1 fruit fly cellular context compared by ENCODE assay signal in the genomic region with DNA sequence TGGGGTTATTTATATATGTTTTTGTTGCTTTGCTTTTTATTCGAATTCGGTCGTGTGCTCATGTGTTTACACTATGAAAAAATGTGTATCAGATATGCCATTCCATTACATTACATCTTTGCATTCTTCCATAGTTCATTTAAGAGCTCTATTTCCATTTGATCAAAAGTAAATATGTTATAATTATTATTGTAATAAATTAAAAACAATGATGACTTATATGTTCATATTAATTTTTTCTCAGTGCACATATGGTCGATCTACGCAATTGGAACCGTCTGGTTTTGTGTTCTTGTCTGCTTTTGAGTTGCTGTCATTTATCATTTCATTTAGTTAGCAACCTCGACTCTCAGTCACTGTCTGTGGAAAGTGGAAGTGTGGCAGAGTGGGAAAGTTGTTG.
TF ChIP-seq lines count a peak whose summit lies in the region.

No protein-coding gene starts in this region.

TF ChIP-seq in whole organism, embryonic, 481 proteins besides CTCF, POLR2A, EP300 and RAD21 (continued from another document and continues in another):
- TF ChIP-seq dimm (GFP tag; IDR thresholded peaks at IDR 0.05; lab: Robert Waterston, UW) (no peak), org-1 (GFP tag; optimal IDR thresholded peaks at IDR 0.05; lab: Kevin White, UChicago) (peak; percentile 78), CG14050 (GFP tag; IDR thresholded peaks at IDR 0.05; lab: Robert Waterston, UW) (peak; percentile 68), CG17829 (tag; optimal IDR thresholded peaks at IDR 0.05; lab: Kevin White, UChicago) (peak; percentile 97), exex (tag; optimal IDR thresholded peaks at IDR 0.05; lab: Kevin White, UChicago) (no peak), CG1792 (GFP tag; optimal IDR thresholded peaks at IDR 0.05; lab: Kevin White, UChicago) (peak; percentile 26), Elba2 (GFP tag; optimal IDR thresholded peaks at IDR 0.05; lab: Kevin White, UChicago) (no peak), Stat92E (GFP tag; optimal IDR thresholded peaks at IDR 0.05; lab: Kevin White, UChicago) (peak in 1 of 3 experiments; percentile 98), CG12659 (GFP tag; optimal IDR thresholded peaks at IDR 0.05; lab: Kevin White, UChicago) (peak; percentile 82), Bteb2 (GFP tag; optimal IDR thresholded peaks at IDR 0.05; lab: Kevin White, UChicago) (no peak), grn (GFP tag; optimal IDR thresholded peaks at IDR 0.05; lab: Kevin White, UChicago) (peak; percentile 37), CG18011 (GFP tag; optimal IDR thresholded peaks at IDR 0.05; lab: Kevin White, UChicago) (no peak), CG7987 (GFP tag; optimal IDR thresholded peaks at IDR 0.05; lab: Kevin White, UChicago) (no peak), lov (optimal IDR thresholded peaks at IDR 0.05; lab: Kevin White, UChicago) (no peak), lov (GFP tag; IDR thresholded peaks at IDR 0.05; lab: Robert Waterston, UW) (peak; percentile 87), nmo (GFP tag; optimal IDR thresholded peaks at IDR 0.05; lab: Kevin White, UChicago) (peak; percentile 97), CG2129 (GFP tag; IDR thresholded peaks at IDR 0.05; lab: Robert Waterston, UW; ENCODE audit: partially characterized antibody) (no peak), ara (GFP tag; IDR thresholded peaks at IDR 0.05; lab: Robert Waterston, UW) (peak; percentile 94), nerfin-1 (tag; optimal IDR thresholded peaks at IDR 0.05; lab: Kevin White, UChicago) (peak; percentile 88), Ptx1 (GFP tag; IDR thresholded peaks at IDR 0.05; lab: Robert Waterston, UW) (peak; percentile 94), Atf6 (GFP tag; IDR thresholded peaks at IDR 0.05; lab: Robert Waterston, UW) (peak; percentile 92; the same call in 1 of the 2 replicates), stwl (tag; optimal IDR thresholded peaks at IDR 0.05; lab: Kevin White, UChicago) (peak; percentile 63), salm (tag; optimal IDR thresholded peaks at IDR 0.05; lab: Kevin White, UChicago) (peak; percentile 86), pnt (GFP tag; optimal IDR thresholded peaks at IDR 0.05; lab: Kevin White, UChicago) (peak; percentile 53), fu2 (GFP tag; optimal IDR thresholded peaks at IDR 0.05; lab: Kevin White, UChicago) (no peak), usp (GFP tag; optimal IDR thresholded peaks at IDR 0.05; lab: Kevin White, UChicago) (no peak), slp2 (GFP tag; optimal IDR thresholded peaks at IDR 0.05; lab: Kevin White, UChicago) (peak; percentile 55), CG17912 (GFP tag; optimal IDR thresholded peaks at IDR 0.05; lab: Kevin White, UChicago) (no peak), HHEX (GFP tag; optimal IDR thresholded peaks at IDR 0.05; lab: Kevin White, UChicago) (peak; percentile 86), lmd (GFP tag; IDR thresholded peaks at IDR 0.05; lab: Robert Waterston, UW) (peak; percentile 90), CG10267 (tag; optimal IDR thresholded peaks at IDR 0.05; lab: Kevin White, UChicago) (peak; percentile 91), Taf1 (GFP tag; IDR thresholded peaks at IDR 0.05; lab: Robert Waterston, UW) (peak; percentile 70), Vsx1 (GFP tag; optimal IDR thresholded peaks at IDR 0.05; lab: Kevin White, UChicago) (peak; percentile 76), odd (GFP tag; optimal IDR thresholded peaks at IDR 0.05; lab: Kevin White, UChicago) (peak; percentile 80), jumu (GFP tag; optimal IDR thresholded peaks at IDR 0.05; lab: Kevin White, UChicago) (no peak), Hr51 (GFP tag; optimal IDR thresholded peaks at IDR 0.05; lab: Kevin White, UChicago) (peak in 1 of 2 experiments; percentile 53), kah (GFP tag; optimal IDR thresholded peaks at IDR 0.05; lab: Kevin White, UChicago) (peak; percentile 74), shn (GFP tag; optimal IDR thresholded peaks at IDR 0.05; lab: Kevin White, UChicago) (peak; percentile 5), tna (GFP tag; IDR thresholded peaks at IDR 0.05; lab: Robert Waterston, UW; ENCODE audit: partially characterized antibody) (no peak), CG1602 (GFP tag; optimal IDR thresholded peaks at IDR 0.05; lab: Kevin White, UChicago) (peak; percentile 89), chinmo (GFP tag; IDR thresholded peaks at IDR 0.05; lab: Robert Waterston, UW; ENCODE audit: partially characterized antibody) (no peak), Fer1 (GFP tag; optimal IDR thresholded peaks at IDR 0.05; lab: Kevin White, UChicago) (no peak), fd3F (GFP tag; optimal IDR thresholded peaks at IDR 0.05; lab: Kevin White, UChicago) (no peak), Fer3 (tag; optimal IDR thresholded peaks at IDR 0.05; lab: Kevin White, UChicago) (no peak), CG17359 (tag; optimal IDR thresholded peaks at IDR 0.05; lab: Kevin White, UChicago) (peak; percentile 91), rib (GFP tag; IDR thresholded peaks at IDR 0.05; lab: Robert Waterston, UW) (peak; percentile 78; the same call in 1 of the 2 replicates), Camta (GFP tag; optimal IDR thresholded peaks at IDR 0.05; lab: Kevin White, UChicago) (peak; percentile 59), CG7372 (GFP tag; IDR thresholded peaks at IDR 0.05; lab: Robert Waterston, UW) (peak; percentile 86), lbe (GFP tag; optimal IDR thresholded peaks at IDR 0.05; lab: Kevin White, UChicago) (peak; percentile 59), CG1603 (tag; optimal IDR thresholded peaks at IDR 0.05; lab: Kevin White, UChicago) (peak; percentile 65), Hand (GFP tag; optimal IDR thresholded peaks at IDR 0.05; lab: Kevin White, UChicago) (peak; percentile 56), CG12071 (GFP tag; optimal IDR thresholded peaks at IDR 0.05; lab: Kevin White, UChicago) (peak; percentile 59), dan (GFP tag; IDR thresholded peaks at IDR 0.05; lab: Robert Waterston, UW) (no peak), CG16813 (GFP tag; IDR thresholded peaks at IDR 0.05; lab: Robert Waterston, UW; ENCODE audit: partially characterized antibody) (no peak), CG2202 (tag; optimal IDR thresholded peaks at IDR 0.05; lab: Kevin White, UChicago) (peak; percentile 91), B-H1 (GFP tag; IDR thresholded peaks at IDR 0.05; lab: Robert Waterston, UW) (peak; percentile 87), cwo (GFP tag; optimal IDR thresholded peaks at IDR 0.05; lab: Kevin White, UChicago) (peak; percentile 76), NC2β (GFP tag; optimal IDR thresholded peaks at IDR 0.05; lab: Kevin White, UChicago) (peak; percentile 26), unpg (GFP tag; optimal IDR thresholded peaks at IDR 0.05; lab: Kevin White, UChicago) (peak; percentile 95), dmrt11E (tag; optimal IDR thresholded peaks at IDR 0.05; lab: Kevin White, UChicago) (peak; percentile 96), Sox102F (GFP tag; optimal IDR thresholded peaks at IDR 0.05; lab: Kevin White, UChicago) (peak; percentile 92), slou (GFP tag; optimal IDR thresholded peaks at IDR 0.05; lab: Kevin White, UChicago) (peak; percentile 76), Dp (GFP tag; optimal IDR thresholded peaks at IDR 0.05; lab: Kevin White, UChicago) (no peak), pho (GFP tag; optimal IDR thresholded peaks at IDR 0.05; lab: Kevin White, UChicago) (peak; percentile 21), CG10274 (GFP tag; optimal IDR thresholded peaks at IDR 0.05; lab: Kevin White, UChicago) (peak; percentile 36), bbx (GFP tag; IDR thresholded peaks at IDR 0.05; lab: Robert Waterston, UW; ENCODE audit: partially characterized antibody) (no peak), Ets65A (GFP tag; lab: Kevin White, UChicago) (peak; percentile 93), lab (GFP tag; optimal IDR thresholded peaks at IDR 0.05; lab: Kevin White, UChicago) (peak; percentile 90), CG4707 (GFP tag; optimal IDR thresholded peaks at IDR 0.05; lab: Kevin White, UChicago) (peak; percentile 86), CG33213 (GFP tag; optimal IDR thresholded peaks at IDR 0.05; lab: Kevin White, UChicago) (no peak), Doc2 (GFP tag; IDR thresholded peaks at IDR 0.05; lab: Robert Waterston, UW) (no peak), CG2875 (GFP tag; optimal IDR thresholded peaks at IDR 0.05; lab: Kevin White, UChicago) (peak; percentile 87), CG17186 (GFP tag; optimal IDR thresholded peaks at IDR 0.05; lab: Kevin White, UChicago) (peak; percentile 5), CG15696 (tag; optimal IDR thresholded peaks at IDR 0.05; lab: Kevin White, UChicago) (peak; percentile 90), CG4854 (GFP tag; optimal IDR thresholded peaks at IDR 0.05; lab: Kevin White, UChicago) (peak; percentile 51), h (optimal IDR thresholded peaks at IDR 0.05; lab: Kevin White, UChicago) (no peak), Hr78 (GFP tag; optimal IDR thresholded peaks at IDR 0.05; lab: Kevin White, UChicago) (peak in 1 of 2 experiments; percentile 91), CG7839 (tag; optimal IDR thresholded peaks at IDR 0.05; lab: Kevin White, UChicago) (peak; percentile 96), CG17361 (GFP tag; IDR thresholded peaks at IDR 0.05; lab: Robert Waterston, UW) (peak; percentile 94), gem (tag; optimal IDR thresholded peaks at IDR 0.05; lab: Kevin White, UChicago) (peak; percentile 96), tll (GFP tag; optimal IDR thresholded peaks at IDR 0.05; lab: Kevin White, UChicago) (no peak), ken (GFP tag; IDR thresholded peaks at IDR 0.05; lab: Robert Waterston, UW) (peak; percentile 83; the same call in 2 of the 3 replicates), p53 (GFP tag; optimal IDR thresholded peaks at IDR 0.05; lab: Kevin White, UChicago) (no peak), CG6765 (GFP tag; optimal IDR thresholded peaks at IDR 0.05; lab: Kevin White, UChicago) (peak; percentile 27), peb (GFP tag; IDR thresholded peaks at IDR 0.05; lab: Robert Waterston, UW) (peak; percentile 86), CG18599 (GFP tag; optimal IDR thresholded peaks at IDR 0.05; lab: Kevin White, UChicago) (peak; percentile 86), sens (GFP tag; lab: Kevin White, UChicago) (peak; percentile 96), Usf (GFP tag; optimal IDR thresholded peaks at IDR 0.05; lab: Kevin White, UChicago) (peak; percentile 64), CG7271 (tag; optimal IDR thresholded peaks at IDR 0.05; lab: Kevin White, UChicago) (peak; percentile 66), CG1529 (GFP tag; optimal IDR thresholded peaks at IDR 0.05; lab: Kevin White, UChicago) (peak; percentile 83), CG13775 (GFP tag; optimal IDR thresholded peaks at IDR 0.05; lab: Kevin White, UChicago) (peak; percentile 81), sima (GFP tag; optimal IDR thresholded peaks at IDR 0.05; lab: Kevin White, UChicago) (no peak), oc (tag; optimal IDR thresholded peaks at IDR 0.05; lab: Kevin White, UChicago) (peak; percentile 95), al (GFP tag; IDR thresholded peaks at IDR 0.05; lab: Robert Waterston, UW) (peak; percentile 84), en (GFP tag; optimal IDR thresholded peaks at IDR 0.05; lab: Kevin White, UChicago) (no peak), CG10959 (GFP tag; IDR thresholded peaks at IDR 0.05; lab: Robert Waterston, UW) (peak; percentile 94), CG4820 (GFP tag; optimal IDR thresholded peaks at IDR 0.05; lab: Kevin White, UChicago) (peak; percentile 86), abd-A (tag; optimal IDR thresholded peaks at IDR 0.05; lab: Kevin White, UChicago) (no peak), HLH54F (GFP tag; optimal IDR thresholded peaks at IDR 0.05; lab: Kevin White, UChicago) (peak; percentile 23), Atf-2 (GFP tag; optimal IDR thresholded peaks at IDR 0.05; lab: Kevin White, UChicago) (no peak), CG30431 (GFP tag; optimal IDR thresholded peaks at IDR 0.05; lab: Kevin White, UChicago) (peak; percentile 75), Blimp-1 (GFP tag; optimal IDR thresholded peaks at IDR 0.05; lab: Kevin White, UChicago) (peak; percentile 96), trh (GFP tag; optimal IDR thresholded peaks at IDR 0.05; lab: Kevin White, UChicago) (peak; percentile 83), Xrp1 (GFP tag; IDR thresholded peaks at IDR 0.05; lab: Robert Waterston, UW) (peak; percentile 98), tio (GFP tag; optimal IDR thresholded peaks at IDR 0.05; lab: Kevin White, UChicago) (peak; percentile 78), hkb (optimal IDR thresholded peaks at IDR 0.05; lab: Kevin White, UChicago) (no peak), hkb (GFP tag; IDR thresholded peaks at IDR 0.05; lab: Robert Waterston, UW) (peak; percentile 93), CG12744 (GFP tag; optimal IDR thresholded peaks at IDR 0.05; lab: Kevin White, UChicago) (no peak), br (optimal IDR thresholded peaks at IDR 0.05; lab: Kevin White, UChicago) (no peak), Lpt (GFP tag; optimal IDR thresholded peaks at IDR 0.05; lab: Kevin White, UChicago) (no peak), zen (tag; optimal IDR thresholded peaks at IDR 0.05; lab: Kevin White, UChicago) (peak; percentile 87), Rfx (GFP tag; IDR thresholded peaks at IDR 0.05; lab: Robert Waterston, UW) (no peak), ab (GFP tag; optimal IDR thresholded peaks at IDR 0.05; lab: Kevin White, UChicago) (no peak), CG1647 (GFP tag; optimal IDR thresholded peaks at IDR 0.05; lab: Kevin White, UChicago) (peak; percentile 55), CG6254 (GFP tag; optimal IDR thresholded peaks at IDR 0.05; lab: Kevin White, UChicago) (peak; percentile 91), CG3407 (GFP tag; optimal IDR thresholded peaks at IDR 0.05; lab: Kevin White, UChicago) (peak; percentile 82), CG7786 (GFP tag; optimal IDR thresholded peaks at IDR 0.05; lab: Kevin White, UChicago) (no peak), CG11696 (GFP tag; IDR thresholded peaks at IDR 0.05; lab: Robert Waterston, UW) (peak; percentile 78), CG2889 (GFP tag; IDR thresholded peaks at IDR 0.05; lab: Robert Waterston, UW) (no peak), her (GFP tag; optimal IDR thresholded peaks at IDR 0.05; lab: Kevin White, UChicago) (no peak), CG13894 (tag; optimal IDR thresholded peaks at IDR 0.05; lab: Kevin White, UChicago) (no peak), emc (GFP tag; optimal IDR thresholded peaks at IDR 0.05; lab: Kevin White, UChicago) (no peak), Eip74EF (GFP tag; optimal IDR thresholded peaks at IDR 0.05; lab: Kevin White, UChicago) (peak in 1 of 2 experiments; percentile 91), nom (GFP tag; optimal IDR thresholded peaks at IDR 0.05; lab: Kevin White, UChicago) (peak; percentile 87), pzg (GFP tag; optimal IDR thresholded peaks at IDR 0.05; lab: Kevin White, UChicago) (no peak), Aef1 (GFP tag; IDR thresholded peaks at IDR 0.05; lab: Robert Waterston, UW) (peak; percentile 80; the same call in 1 of the 3 replicates), vvl (GFP tag; IDR thresholded peaks at IDR 0.05; lab: Robert Waterston, UW) (peak; percentile 97), Hr3 (GFP tag; optimal IDR thresholded peaks at IDR 0.05; lab: Kevin White, UChicago) (peak; percentile 89), CG6175 (GFP tag; IDR thresholded peaks at IDR 0.05; lab: Robert Waterston, UW) (peak; percentile 76; the same call in 2 of the 3 replicates)
